Worm (Caenorhabditis elegans) whole organism, L3 larva: ENCODE data around the gene hda-4.

Experiments used
- nhr-11 ChIP-seq: fragments of 150-350 bp; optimal IDR thresholded peaks from 2 replicates; lab custom pipeline; 2014; ENCODE audit warnings: missing biosample characterization, missing genetic modification characterization
- zag-1 ChIP-seq: fragments of 150-350 bp; optimal IDR thresholded peaks from 2 replicates; lab custom pipeline; 2014; ENCODE audit warnings: missing biosample characterization, missing genetic modification characterization

DNA sequence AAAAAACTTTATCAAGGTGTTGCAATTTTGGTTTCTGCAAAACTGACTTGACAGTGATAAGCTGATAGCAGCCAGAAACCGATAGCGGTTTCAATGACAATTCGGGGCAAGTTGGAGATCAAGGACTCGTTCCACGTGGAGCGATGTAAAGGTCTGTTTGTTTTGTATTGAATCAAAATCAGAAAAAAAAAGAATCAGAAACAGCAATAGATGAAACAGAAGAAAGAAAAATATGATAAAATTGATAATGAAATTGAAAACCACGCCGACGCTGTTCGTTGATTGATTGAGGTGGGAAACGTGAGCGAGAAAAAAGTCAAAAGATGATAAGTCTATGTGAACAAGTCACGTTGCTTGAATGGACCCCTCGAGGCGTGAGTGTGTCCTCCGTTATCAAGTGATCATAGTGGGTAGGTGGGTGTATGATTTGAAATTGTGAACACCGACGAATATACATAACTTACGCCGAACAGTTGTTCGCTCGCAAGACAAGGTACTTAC lies 46.0 kb downstream of the hda-4 start:
- no peak for TF ChIP-seq nhr-11
- no peak for TF ChIP-seq zag-1
